Fruit fly (Drosophila melanogaster) whole organism, embryonic: ENCODE data around the gene CG5181.
A peak's percentile ranks its signal among the peaks of the same experiment; 100 is the strongest.

Source experiments
- Awh ChIP-seq: fragments of 200-800 bp; sonication (Bioruptor generic); IDR thresholded peaks from 2 replicates; pipeline ENCODE4, ENCODE4 v1.3.6; 2022; ENCODE audit warnings: missing biosample characterization, missing genetic modification characterization
- B-H1 ChIP-seq: fragments of 200-800 bp; sonication (Bioruptor generic); IDR thresholded peaks from 3 replicates; pipeline ENCODE4 v1.3.6; 2022; ENCODE audit warnings: missing biosample characterization, missing genetic modification characterization
- BEAF-32 ChIP-seq: fragments of 200-800 bp; sonication (Bioruptor generic); optimal IDR thresholded peaks from 3 replicates; lab custom pipeline; 2017; ENCODE audit warnings: missing biosample characterization, missing genetic modification characterization, mild to moderate bottlenecking, moderate library complexity, missing genetic modification reagents
- CG11504 ChIP-seq: fragments of 200-800 bp; sonication (Bioruptor generic); optimal IDR thresholded peaks from 3 replicates; lab custom pipeline; 2019; ENCODE audit warnings: missing biosample characterization, mild to moderate bottlenecking, missing genetic modification characterization, moderate library complexity
- CG12299 ChIP-seq: fragments of 200-800 bp; sonication (Bioruptor generic); optimal IDR thresholded peaks from 2 replicates; lab custom pipeline; 2018; ENCODE audit warnings: missing biosample characterization, mild to moderate bottlenecking, missing genetic modification characterization
- CG12659 ChIP-seq: fragments of 200-800 bp; sonication (Bioruptor generic); optimal IDR thresholded peaks from 3 replicates; lab custom pipeline; 2017; ENCODE audit warnings: mild to moderate bottlenecking, missing biosample characterization, missing genetic modification reagents, missing genetic modification characterization
- CG12769 ChIP-seq: fragments of 200-800 bp; sonication (Bioruptor generic); optimal IDR thresholded peaks from 2 replicates; lab custom pipeline; 2019; ENCODE audit warnings: missing biosample characterization, mild to moderate bottlenecking, missing genetic modification characterization, moderate library complexity
- CG13287 ChIP-seq: fragments of 200-800 bp; sonication (Bioruptor generic); IDR thresholded peaks from 2 replicates; pipeline ENCODE4 v1.3.6; 2022; ENCODE audit warnings: missing biosample characterization, missing genetic modification characterization; ENCODE audit not compliant: partially characterized antibody
- CG14710 ChIP-seq: fragments of 200-800 bp; sonication (Bioruptor generic); optimal IDR thresholded peaks from 3 replicates; lab custom pipeline; 2019; ENCODE audit warnings: missing biosample characterization, mild to moderate bottlenecking, missing genetic modification characterization, moderate library complexity
- CG1529 ChIP-seq: fragments of 200-800 bp; sonication (Bioruptor generic); optimal IDR thresholded peaks from 3 replicates; lab custom pipeline; 2018; ENCODE audit warnings: missing biosample characterization, missing genetic modification characterization
- CG16779 ChIP-seq: fragments of 200-800 bp; sonication (Bioruptor generic); IDR thresholded peaks from 2 replicates; pipeline ENCODE4 v1.3.6; 2022; ENCODE audit warnings: missing biosample characterization, missing genetic modification characterization
- CG17359 ChIP-seq: fragments of 200-800 bp; sonication (Bioruptor generic); optimal IDR thresholded peaks from 3 replicates; lab custom pipeline; 2018; ENCODE audit warnings: missing biosample characterization, mild to moderate bottlenecking, missing genetic modification characterization, moderate library complexity
- CG17568 ChIP-seq: fragments of 200-800 bp; sonication (Bioruptor generic); optimal IDR thresholded peaks from 2 replicates; lab custom pipeline; 2018; ENCODE audit warnings: missing biosample characterization, mild to moderate bottlenecking, missing genetic modification characterization, moderate library complexity
- CG2129 ChIP-seq: fragments of 200-800 bp; sonication (Bioruptor generic); IDR thresholded peaks from 2 replicates; pipeline ENCODE4 v1.3.6; 2022; ENCODE audit warnings: missing biosample characterization, missing genetic modification characterization; ENCODE audit not compliant: partially characterized antibody
- CG2712 ChIP-seq: fragments of 200-800 bp; optimal IDR thresholded peaks from 3 replicates; lab custom pipeline; 2019; ENCODE audit warnings: missing biosample characterization, mild to moderate bottlenecking, missing genetic modification characterization, moderate library complexity
- CG30020 ChIP-seq: fragments of 200-800 bp; optimal IDR thresholded peaks from 2 replicates; lab custom pipeline; 2019; ENCODE audit warnings: missing biosample characterization, mild to moderate bottlenecking, missing genetic modification characterization, moderate library complexity
- CG3847 ChIP-seq: fragments of 200-800 bp; sonication (Bioruptor generic); IDR thresholded peaks from 2 replicates; pipeline ENCODE4 v1.3.6; 2022; ENCODE audit warnings: missing biosample characterization, missing genetic modification characterization
- CG4617 ChIP-seq: fragments of 200-800 bp; sonication (Bioruptor generic); optimal IDR thresholded peaks from 3 replicates; lab custom pipeline; 2016; ENCODE audit warnings: missing biosample characterization, missing genetic modification characterization, borderline replicate concordance
- CG7357 ChIP-seq: fragments of 200-800 bp; sonication (Bioruptor generic); IDR thresholded peaks from 3 replicates; pipeline ENCODE4 v1.3.6; 2022; ENCODE audit warnings: missing biosample characterization, missing genetic modification characterization
- CG7987 ChIP-seq: fragments of 200-800 bp; sonication (Bioruptor generic); optimal IDR thresholded peaks from 2 replicates; lab custom pipeline; 2018; ENCODE audit warnings: missing biosample characterization, mild to moderate bottlenecking, missing genetic modification characterization, moderate library complexity
- CG9727 ChIP-seq: fragments of 200-800 bp; sonication (Bioruptor generic); optimal IDR thresholded peaks from 3 replicates; lab custom pipeline; 2017; ENCODE audit warnings: missing biosample characterization, mild to moderate bottlenecking, missing genetic modification characterization
- CG9797 ChIP-seq: fragments of 200-800 bp; sonication (Bioruptor generic); optimal IDR thresholded peaks from 3 replicates; lab custom pipeline; 2018; ENCODE audit warnings: missing biosample characterization, mild to moderate bottlenecking, missing genetic modification characterization
- Dp ChIP-seq: fragments of 200-800 bp; sonication (Bioruptor generic); optimal IDR thresholded peaks from 2 replicates; lab custom pipeline; 2018; ENCODE audit warnings: missing biosample characterization, mild to moderate bottlenecking, missing genetic modification characterization, moderate library complexity
- E2f1 ChIP-seq: fragments of 200-800 bp; sonication (Bioruptor generic); IDR thresholded peaks from 2 replicates; pipeline ENCODE4 v1.3.6; 2022; ENCODE audit warnings: missing biosample characterization, missing genetic modification characterization
- HLHmδ ChIP-seq: fragments of 200-800 bp; sonication (Bioruptor generic); optimal IDR thresholded peaks from 2 replicates; lab custom pipeline; 2018; ENCODE audit warnings: missing biosample characterization, mild to moderate bottlenecking, missing genetic modification characterization, moderate library complexity
- MBD-R2 ChIP-seq: fragments of 200-800 bp; sonication (Bioruptor generic); IDR thresholded peaks from 2 replicates; pipeline ENCODE4 v1.3.6; 2022; ENCODE audit warnings: missing biosample characterization, missing genetic modification characterization
- MESR4 ChIP-seq: fragments of 200-800 bp; sonication (Bioruptor generic); optimal IDR thresholded peaks from 2 replicates; lab custom pipeline; 2018; ENCODE audit warnings: missing biosample characterization, mild to moderate bottlenecking, missing genetic modification characterization, moderate library complexity
- ara ChIP-seq: fragments of 200-800 bp; sonication (Bioruptor generic); IDR thresholded peaks from 2 replicates; pipeline ENCODE4 v1.3.6; 2022; ENCODE audit warnings: missing biosample characterization, missing genetic modification characterization
- dm ChIP-seq: fragments of 200-800 bp; sonication (Bioruptor generic); optimal IDR thresholded peaks from 3 replicates; lab custom pipeline; 2016; ENCODE audit warnings: missing biosample characterization, missing genetic modification characterization
- eyg ChIP-seq: fragments of 200-800 bp; sonication (Bioruptor generic); optimal IDR thresholded peaks from 3 replicates; lab custom pipeline; 2016; ENCODE audit warnings: missing biosample characterization, missing genetic modification characterization
- gfzf ChIP-seq: fragments of 200-800 bp; sonication (Bioruptor generic); optimal IDR thresholded peaks from 2 replicates; lab custom pipeline; 2016; ENCODE audit warnings: missing biosample characterization, mild to moderate bottlenecking, missing genetic modification characterization, moderate library complexity
- inv ChIP-seq: fragments of 200-800 bp; sonication (Bioruptor generic); IDR thresholded peaks from 2 replicates; pipeline ENCODE4 v1.3.6; 2022; ENCODE audit warnings: missing biosample characterization, missing genetic modification characterization; ENCODE audit not compliant: partially characterized antibody
- kni ChIP-seq: fragments of 200-800 bp; sonication (Bioruptor generic); optimal IDR thresholded peaks from 3 replicates; lab custom pipeline; 2017; ENCODE audit warnings: mild to moderate bottlenecking, missing biosample characterization, missing genetic modification reagents, missing genetic modification characterization
- pan ChIP-seq, 4 experiments: fragments of >200 bp in 3 of 4; fragments of 200-800 bp in 1 of 4; sonication (Bioruptor generic) in 1 of 4; optimal IDR thresholded peaks in 3 of 4; IDR thresholded peaks in 1 of 4; 2 replicates each; pipeline versions ENCODE4 v1.3.6 to Lab custom; 2017 to 2022; ENCODE audit warnings: missing biosample characterization in 2 of 4, missing genetic modification characterization in 2 of 4, mixed read lengths in 1 of 4
- pfk ChIP-seq: fragments of 200-800 bp; sonication (Bioruptor generic); optimal IDR thresholded peaks from 2 replicates; lab custom pipeline; 2018; ENCODE audit warnings: missing biosample characterization, mild to moderate bottlenecking, missing genetic modification characterization, moderate library complexity
- pzg ChIP-seq: fragments of 200-800 bp; sonication (Bioruptor generic); optimal IDR thresholded peaks from 3 replicates; lab custom pipeline; 2018; ENCODE audit warnings: missing biosample characterization, mild to moderate bottlenecking, missing genetic modification characterization, moderate library complexity
- row ChIP-seq: fragments of 200-800 bp; sonication (Bioruptor generic); IDR thresholded peaks from 3 replicates; pipeline ENCODE4 v1.3.6; 2022; ENCODE audit warnings: missing biosample characterization, missing genetic modification characterization
- stwl ChIP-seq: fragments of 200-800 bp; sonication (Bioruptor generic); optimal IDR thresholded peaks from 3 replicates; lab custom pipeline; 2018; ENCODE audit warnings: missing biosample characterization, mild to moderate bottlenecking, missing genetic modification characterization, moderate library complexity
- sug ChIP-seq: fragments of 200-800 bp; optimal IDR thresholded peaks from 2 replicates; lab custom pipeline; 2019; ENCODE audit warnings: missing biosample characterization, mild to moderate bottlenecking, missing genetic modification characterization, moderate library complexity
- trem ChIP-seq: fragments of 200-800 bp; optimal IDR thresholded peaks from 3 replicates; lab custom pipeline; 2019; ENCODE audit warnings: missing biosample characterization, mild to moderate bottlenecking, missing genetic modification characterization, moderate library complexity
- z ChIP-seq: fragments of 200-800 bp; sonication (Bioruptor generic); IDR thresholded peaks from 3 replicates; pipeline ENCODE4 v1.3.6; 2022; ENCODE audit warnings: missing biosample characterization, missing genetic modification characterization

The CG5181 gene

DNA sequence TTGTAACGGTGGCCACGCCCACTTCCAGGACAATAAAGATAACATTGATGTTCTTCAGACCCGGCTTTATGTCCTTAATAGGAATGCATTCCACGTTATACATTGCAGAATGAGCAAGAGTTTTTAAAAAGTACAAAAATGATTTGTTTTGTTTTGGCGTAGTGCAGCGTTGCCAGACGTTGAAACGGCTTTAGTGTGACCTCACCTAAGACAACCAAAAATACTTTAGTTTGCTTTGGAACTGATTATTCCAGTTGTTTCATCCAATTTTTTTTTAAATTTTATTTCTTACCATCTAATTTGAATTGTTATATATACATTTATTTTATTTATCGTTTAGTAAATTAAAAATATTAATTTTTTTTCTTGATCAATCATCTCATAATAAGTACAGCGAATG is at the start of gene CG5181:
Gene CG5181, minus strand, starts transcription at position 208 of the 400 bp plus-strand sequence.
- TF ChIP-seq E2f1 (GFP tag; lab: Robert Waterston, UW) (no peak), CG14710 (tag; lab: Kevin White, UChicago) (peak; percentile 21), CG3847 (GFP tag; lab: Robert Waterston, UW) (no peak), CG30020 (peak; percentile 37), CG4617 (peak; percentile 34), CG13287 (GFP tag; lab: Robert Waterston, UW) (peak; percentile 32; the same call in 1 of the 2 replicates), CG7357 (GFP tag; lab: Robert Waterston, UW) (no peak), CG2712 (tag; lab: Kevin White, UChicago) (peak; percentile 1), dm (GFP tag; lab: Kevin White, UChicago) (no peak), inv (no peak), BEAF-32 (GFP tag; lab: Kevin White, UChicago) (peak; percentile 10), Awh (no peak), kni (no peak), gfzf (GFP tag; lab: Kevin White, UChicago) (peak; percentile 63), stwl (tag; lab: Kevin White, UChicago) (peak; percentile 86), pfk (GFP tag; lab: Kevin White, UChicago) (peak; percentile 50), Dp (GFP tag; lab: Kevin White, UChicago) (peak; percentile 18), CG2129 (GFP tag; lab: Robert Waterston, UW) (no peak), CG7987 (GFP tag; lab: Kevin White, UChicago) (no peak), CG12299 (tag; lab: Kevin White, UChicago) (no peak), trem (tag; lab: Kevin White, UChicago) (peak; percentile 35), MBD-R2 (peak; percentile 80), CG11504 (tag; lab: Kevin White, UChicago) (peak; percentile 32), z (GFP tag; lab: Robert Waterston, UW) (no peak), ara (GFP tag; lab: Robert Waterston, UW) (no peak), CG17568 (no peak), MESR4 (GFP tag; lab: Kevin White, UChicago) (peak; percentile 25), pan (optimal IDR thresholded peaks at IDR 0.05; lab: Kevin White, UChicago) (no peak), pan (GFP tag; optimal IDR thresholded peaks at IDR 0.05 in 1 of 2, IDR thresholded peaks at IDR 0.05 in 1 of 2) (no peak), eyg (no peak), pzg (GFP tag; lab: Kevin White, UChicago) (peak; percentile 46), CG17359 (tag; lab: Kevin White, UChicago) (no peak), sug (tag; lab: Kevin White, UChicago) (no peak), CG1529 (GFP tag; lab: Kevin White, UChicago) (no peak), CG9797 (GFP tag; lab: Kevin White, UChicago) (peak; percentile 49), B-H1 (GFP tag; lab: Robert Waterston, UW) (no peak), CG16779 (no peak), row (peak; percentile 69)

dm6 chr2L:7454112-7454511 is 44.5 kb upstream of the CG5181 start, which contains the start of gene Gr28a:
Gr28a (minus strand) TSS chr2L:7454212.
- TF ChIP-seq CG12769 (tag; lab: Kevin White, UChicago) (no peak), CG9727 (no peak), CG12659 (GFP tag; lab: Kevin White, UChicago) (no peak), HLHmδ (GFP tag; lab: Kevin White, UChicago) (no peak)
